Fruit fly (Drosophila melanogaster) whole organism, embryonic: ENCODE data around the gene Sec13.

Source experiments
- Bdp1 ChIP-seq: fragments of 200-800 bp; sonication (Bioruptor generic); optimal IDR thresholded peaks from 3 replicates; lab custom pipeline; 2016; ENCODE audit warnings: missing biosample characterization, missing genetic modification characterization
- Bteb2 ChIP-seq: fragments of 200-800 bp; sonication (Bioruptor generic); optimal IDR thresholded peaks from 2 replicates; lab custom pipeline; 2016; ENCODE audit warnings: missing biosample characterization, missing genetic modification characterization
- CG10462 ChIP-seq: fragments of 200-800 bp; sonication (Bioruptor generic); optimal IDR thresholded peaks from 2 replicates; lab custom pipeline; 2016; ENCODE audit warnings: missing biosample characterization, missing genetic modification characterization
- CG10565 ChIP-seq: fragments of 200-800 bp; sonication (Bioruptor generic); optimal IDR thresholded peaks from 3 replicates; lab custom pipeline; 2016; ENCODE audit warnings: missing biosample characterization, mild to moderate bottlenecking, missing genetic modification characterization
- CG11247 ChIP-seq: fragments of 200-800 bp; sonication (Bioruptor generic); IDR thresholded peaks from 2 replicates; pipeline ENCODE4 v1.3.6; 2022; ENCODE audit warnings: missing biosample characterization, missing genetic modification characterization
- CG11456 ChIP-seq: fragments of 200-800 bp; sonication (Bioruptor generic); IDR thresholded peaks from 3 replicates; pipeline ENCODE4 v1.3.6; 2022; ENCODE audit warnings: missing biosample characterization, missing genetic modification characterization
- CG14667 ChIP-seq: fragments of 200-800 bp; sonication (Bioruptor generic); IDR thresholded peaks from 2 replicates; pipeline ENCODE4 v1.3.6; 2022; ENCODE audit warnings: missing biosample characterization, missing genetic modification characterization
- CG15269 ChIP-seq: fragments of 200-800 bp; sonication (Bioruptor generic); optimal IDR thresholded peaks from 2 replicates; lab custom pipeline; 2018; ENCODE audit warnings: missing biosample characterization, mild to moderate bottlenecking, missing genetic modification characterization, moderate library complexity
- CG17829 ChIP-seq: fragments of 200-800 bp; optimal IDR thresholded peaks from 2 replicates; lab custom pipeline; 2019; ENCODE audit warnings: missing biosample characterization, mild to moderate bottlenecking, missing genetic modification characterization, moderate library complexity
- CG2129 ChIP-seq: fragments of 200-800 bp; sonication (Bioruptor generic); IDR thresholded peaks from 2 replicates; pipeline ENCODE4 v1.3.6; 2022; ENCODE audit warnings: missing biosample characterization, missing genetic modification characterization; ENCODE audit not compliant: partially characterized antibody
- CG3065 ChIP-seq: fragments of 200-800 bp; sonication (Bioruptor generic); optimal IDR thresholded peaks from 2 replicates; lab custom pipeline; 2016; ENCODE audit warnings: missing biosample characterization, missing genetic modification characterization
- CG43689 ChIP-seq: fragments of 200-800 bp; sonication (Bioruptor generic); IDR thresholded peaks from 2 replicates; pipeline ENCODE4 v1.3.6; 2022; ENCODE audit warnings: missing biosample characterization, missing genetic modification characterization
- CG7928 ChIP-seq: fragments of 200-800 bp; sonication (Bioruptor generic); optimal IDR thresholded peaks from 2 replicates; lab custom pipeline; 2017; ENCODE audit warnings: missing biosample characterization, mild to moderate bottlenecking, missing genetic modification characterization
- CG8290 ChIP-seq, 3 experiments: fragments of 200-800 bp; sonication (Bioruptor generic); optimal IDR thresholded peaks; 2 replicates each; lab custom pipeline; 2016 to 2019; ENCODE audit warnings: missing biosample characterization in 3 of 3, missing genetic modification characterization in 3 of 3, mild to moderate bottlenecking in 2 of 3, moderate library complexity in 1 of 3
- CG9797 ChIP-seq: fragments of 200-800 bp; sonication (Bioruptor generic); optimal IDR thresholded peaks from 3 replicates; lab custom pipeline; 2018; ENCODE audit warnings: missing biosample characterization, mild to moderate bottlenecking, missing genetic modification characterization
- CHES-1-like ChIP-seq: fragments of 200-800 bp; sonication (Bioruptor generic); optimal IDR thresholded peaks from 2 replicates; lab custom pipeline; 2016; ENCODE audit warnings: missing biosample characterization, missing genetic modification characterization
- CrebB ChIP-seq: fragments of 200-800 bp; sonication (Bioruptor generic); optimal IDR thresholded peaks from 3 replicates; lab custom pipeline; 2018; ENCODE audit warnings: missing biosample characterization, mild to moderate bottlenecking, missing genetic modification characterization
- D19A ChIP-seq: fragments of 200-800 bp; optimal IDR thresholded peaks from 3 replicates; lab custom pipeline; 2019; ENCODE audit warnings: missing biosample characterization, mild to moderate bottlenecking, missing genetic modification characterization, moderate library complexity
- D19B ChIP-seq: fragments of 200-800 bp; sonication (Bioruptor generic); optimal IDR thresholded peaks from 2 replicates; lab custom pipeline; 2017; ENCODE audit warnings: missing biosample characterization, mild to moderate bottlenecking, missing genetic modification characterization
- Dip2 ChIP-seq: fragments of 200-800 bp; sonication (Bioruptor generic); IDR thresholded peaks from 2 replicates; pipeline ENCODE4 v1.3.6; 2022; ENCODE audit warnings: missing biosample characterization, missing genetic modification characterization
- HHEX ChIP-seq: fragments of 200-800 bp; sonication (Bioruptor generic); optimal IDR thresholded peaks from 3 replicates; lab custom pipeline; 2017; ENCODE audit warnings: missing biosample characterization, mild to moderate bottlenecking, missing genetic modification characterization, missing genetic modification reagents
- HLH54F ChIP-seq: fragments of 200-800 bp; sonication (Bioruptor generic); optimal IDR thresholded peaks from 3 replicates; lab custom pipeline; 2016; ENCODE audit warnings: missing biosample characterization, missing genetic modification characterization
- Lim3 ChIP-seq: fragments of 200-800 bp; sonication (Bioruptor generic); IDR thresholded peaks from 2 replicates; pipeline ENCODE4 v1.3.6; 2022; ENCODE audit warnings: missing biosample characterization, missing genetic modification characterization
- MESR4 ChIP-seq: fragments of 200-800 bp; sonication (Bioruptor generic); optimal IDR thresholded peaks from 2 replicates; lab custom pipeline; 2018; ENCODE audit warnings: missing biosample characterization, mild to moderate bottlenecking, missing genetic modification characterization, moderate library complexity
- Mad ChIP-seq: fragments of 200-800 bp; sonication (Bioruptor generic); optimal IDR thresholded peaks from 2 replicates; lab custom pipeline; 2016; ENCODE audit warnings: missing biosample characterization, missing genetic modification characterization
- Nf-YB ChIP-seq: fragments of 200-800 bp; sonication (Bioruptor generic); optimal IDR thresholded peaks from 3 replicates; lab custom pipeline; 2019; ENCODE audit warnings: missing biosample characterization, mild to moderate bottlenecking, missing genetic modification characterization, moderate library complexity
- Sox100B ChIP-seq: fragments of 200-800 bp; sonication (Bioruptor generic); optimal IDR thresholded peaks from 3 replicates; lab custom pipeline; 2018; ENCODE audit warnings: missing biosample characterization, mild to moderate bottlenecking, missing genetic modification characterization
- Spps ChIP-seq: fragments of 200-800 bp; sonication (Bioruptor generic); optimal IDR thresholded peaks from 2 replicates; lab custom pipeline; 2018; ENCODE audit warnings: missing biosample characterization, mild to moderate bottlenecking, missing genetic modification characterization
- amos ChIP-seq: fragments of 200-800 bp; sonication (Bioruptor generic); IDR thresholded peaks from 2 replicates; pipeline ENCODE4 v1.3.6; 2022; ENCODE audit warnings: missing biosample characterization, missing genetic modification characterization; ENCODE audit not compliant: partially characterized antibody
- chif ChIP-seq, 2 experiments: fragments of 200-800 bp; sonication (Bioruptor generic); optimal IDR thresholded peaks; 3 replicates each; lab custom pipeline; 2016; ENCODE audit warnings: missing biosample characterization in 2 of 2, missing genetic modification characterization in 2 of 2
- dm ChIP-seq: fragments of 200-800 bp; sonication (Bioruptor generic); optimal IDR thresholded peaks from 3 replicates; lab custom pipeline; 2016; ENCODE audit warnings: missing biosample characterization, missing genetic modification characterization
- exex ChIP-seq: fragments of 200-800 bp; sonication (Bioruptor generic); optimal IDR thresholded peaks from 4 replicates; lab custom pipeline; 2018; ENCODE audit warnings: missing biosample characterization, mild to moderate bottlenecking, missing genetic modification characterization, moderate library complexity
- fru ChIP-seq: fragments of >200 bp; optimal IDR thresholded peaks from 2 replicates; lab custom pipeline; 2017
- h ChIP-seq: fragments of >200 bp; optimal IDR thresholded peaks from 2 replicates; lab custom pipeline; 2017
- jing ChIP-seq: fragments of 200-800 bp; sonication (Bioruptor generic); optimal IDR thresholded peaks from 2 replicates; lab custom pipeline; 2018; ENCODE audit warnings: missing biosample characterization, mild to moderate bottlenecking, missing genetic modification characterization
- ken ChIP-seq: fragments of 200-800 bp; sonication (Bioruptor generic); IDR thresholded peaks from 3 replicates; pipeline ENCODE4 v1.3.6; 2022; ENCODE audit warnings: missing biosample characterization, missing genetic modification characterization
- lbe ChIP-seq: fragments of 200-800 bp; sonication (Bioruptor generic); optimal IDR thresholded peaks from 2 replicates; lab custom pipeline; 2016; ENCODE audit warnings: missing biosample characterization, mild to moderate bottlenecking, missing genetic modification characterization
- lmd ChIP-seq: fragments of 200-800 bp; sonication (Bioruptor generic); IDR thresholded peaks from 2 replicates; pipeline ENCODE4 v1.3.6; 2022; ENCODE audit warnings: missing biosample characterization, missing genetic modification characterization
- org-1 ChIP-seq: fragments of 200-800 bp; sonication (Bioruptor generic); optimal IDR thresholded peaks from 2 replicates; lab custom pipeline; 2017; ENCODE audit warnings: missing biosample characterization, missing genetic modification characterization
- peb ChIP-seq: fragments of 200-800 bp; sonication (Bioruptor generic); IDR thresholded peaks from 2 replicates; pipeline ENCODE4 v1.3.6; 2022; ENCODE audit warnings: missing biosample characterization, missing genetic modification characterization
- pho ChIP-seq: fragments of 200-800 bp; sonication (Bioruptor generic); optimal IDR thresholded peaks from 2 replicates; lab custom pipeline; 2016; ENCODE audit warnings: missing biosample characterization, missing genetic modification characterization
- prd ChIP-seq, 3 experiments: fragments of >200 bp in 2 of 3; fragments of 200-800 bp in 1 of 3; sonication (Bioruptor generic) in 1 of 3; optimal IDR thresholded peaks in 2 of 3; IDR thresholded peaks in 1 of 3; 2 replicates in 2 of 3; 3 replicates in 1 of 3; pipeline versions ENCODE4 v1.3.6 to Lab custom; 2017 to 2022; ENCODE audit warnings: missing biosample characterization in 1 of 3, missing genetic modification characterization in 1 of 3
- pum ChIP-seq: fragments of 200-800 bp; sonication (Bioruptor generic); optimal IDR thresholded peaks from 2 replicates; lab custom pipeline; 2016; ENCODE audit warnings: missing biosample characterization, missing genetic modification characterization
- ranshi ChIP-seq: fragments of 200-800 bp; sonication (Bioruptor generic); IDR thresholded peaks from 2 replicates; pipeline ENCODE4 v1.3.6; 2022; ENCODE audit warnings: missing biosample characterization, missing genetic modification characterization
- ro ChIP-seq: fragments of 200-800 bp; sonication (Bioruptor generic); IDR thresholded peaks from 2 replicates; pipeline ENCODE4 v1.3.6; 2022; ENCODE audit warnings: missing biosample characterization, missing genetic modification characterization
- schlank ChIP-seq: fragments of 200-800 bp; sonication (Bioruptor generic); optimal IDR thresholded peaks from 2 replicates; lab custom pipeline; 2018; ENCODE audit warnings: missing biosample characterization, mild to moderate bottlenecking, missing genetic modification characterization
- sisA ChIP-seq: fragments of 200-800 bp; sonication (Bioruptor generic); IDR thresholded peaks from 2 replicates; pipeline ENCODE4 v1.3.6; 2022; ENCODE audit warnings: missing biosample characterization, missing genetic modification characterization
- slou ChIP-seq: fragments of 200-800 bp; sonication (Bioruptor generic); optimal IDR thresholded peaks from 3 replicates; lab custom pipeline; 2016; ENCODE audit warnings: missing biosample characterization, missing genetic modification characterization
- ssp ChIP-seq: fragments of 200-800 bp; sonication (Bioruptor generic); IDR thresholded peaks from 2 replicates; pipeline ENCODE4 v1.3.6; 2022; ENCODE audit warnings: missing biosample characterization, missing genetic modification characterization
- vnd ChIP-seq: fragments of 200-800 bp; sonication (Bioruptor generic); IDR thresholded peaks from 3 replicates; pipeline ENCODE4 v1.3.6; 2022; ENCODE audit warnings: missing biosample characterization, missing genetic modification characterization; ENCODE audit not compliant: partially characterized antibody
- zfh1 ChIP-seq: fragments of 200-800 bp; sonication (Bioruptor generic); IDR thresholded peaks from 3 replicates; pipeline ENCODE4 v1.3.6; 2022; ENCODE audit warnings: missing biosample characterization, missing genetic modification characterization

Sec13 gene

DNA sequence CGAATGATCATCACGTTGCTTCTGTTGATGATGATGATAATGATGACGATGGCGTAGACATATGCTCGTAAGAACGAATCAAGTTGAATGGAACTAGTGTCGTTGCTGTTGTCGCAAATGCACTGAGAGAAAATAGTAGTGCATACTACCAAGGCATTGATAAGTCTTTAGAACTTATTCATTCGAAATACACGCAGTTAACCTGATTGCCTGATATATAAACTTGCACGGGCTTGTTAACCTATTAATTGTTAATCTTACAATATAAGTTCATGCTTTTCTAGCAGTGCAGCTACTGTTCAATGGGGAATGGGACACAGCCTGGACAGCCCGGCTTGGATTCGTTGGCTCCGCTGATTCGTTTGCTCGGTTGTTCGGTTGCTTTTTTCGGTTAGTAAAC, 29.8 kb upstream of the Sec13 start (continued):
- TF ChIP-seq CG14667 (GFP tag; lab: Robert Waterston, UW) (peak; percentile 71; the same call in 1 of the 2 replicates), CG11247 (GFP tag; lab: Robert Waterston, UW) (peak; percentile 75), CG11456 (GFP tag; lab: Robert Waterston, UW) (peak; percentile 76), CHES-1-like (peak; percentile 74), HHEX (peak; percentile 73), CG15269 (peak; percentile 82), org-1 (GFP tag; lab: Kevin White, UChicago) (peak; percentile 85), pho (peak; percentile 73), slou (peak; percentile 54), HLH54F (GFP tag; lab: Kevin White, UChicago) (peak; percentile 74), Mad (GFP tag; lab: Kevin White, UChicago) (peak; percentile 75), Bdp1 (GFP tag; lab: Kevin White, UChicago) (peak; percentile 74), lbe (GFP tag; lab: Kevin White, UChicago) (no peak), ro (GFP tag; lab: Robert Waterston, UW) (no peak), CG2129 (GFP tag; lab: Robert Waterston, UW) (no peak), CG43689 (GFP tag; lab: Robert Waterston, UW) (no peak), h (no peak), exex (no peak), prd (optimal IDR thresholded peaks at IDR 0.05; lab: Kevin White, UChicago) (no peak), prd (GFP tag; IDR thresholded peaks at IDR 0.05; lab: Robert Waterston, UW) (peak; percentile 87), Bteb2 (GFP tag; lab: Kevin White, UChicago) (peak; percentile 70), ranshi (peak; percentile 79; the same call in 1 of the 2 replicates), Dip2 (GFP tag; lab: Robert Waterston, UW) (no peak), ssp (GFP tag; lab: Robert Waterston, UW) (peak; percentile 69), Sox100B (GFP tag; lab: Kevin White, UChicago) (peak; percentile 72), lmd (GFP tag; lab: Robert Waterston, UW) (peak; percentile 86), MESR4 (GFP tag; lab: Kevin White, UChicago) (peak; percentile 34), CG10565 (GFP tag; lab: Kevin White, UChicago) (peak; percentile 35), CG17829 (peak; percentile 91), zfh1 (GFP tag; lab: Robert Waterston, UW) (peak; percentile 89), CG10462 (peak; percentile 76), chif (GFP tag; optimal IDR thresholded peaks at IDR 0.05; lab: Kevin White, UChicago) (peak; percentile 88 to 93), CG9797 (GFP tag; lab: Kevin White, UChicago) (peak; percentile 5), dm (GFP tag; lab: Kevin White, UChicago) (peak; percentile 79), fru (lab: Kevin White, UChicago) (no peak), CrebB (peak; percentile 79), sisA (GFP tag; lab: Robert Waterston, UW) (peak; percentile 80), jing (GFP tag; lab: Kevin White, UChicago) (peak; percentile 84), peb (GFP tag; lab: Robert Waterston, UW) (peak; percentile 63; the same call in 1 of the 2 replicates), Spps (tag; lab: Kevin White, UChicago) (peak; percentile 84), amos (GFP tag; lab: Robert Waterston, UW) (no peak), Nf-YB (GFP tag; lab: Kevin White, UChicago) (peak; percentile 77), vnd (no peak), D19A (tag; lab: Kevin White, UChicago) (peak; percentile 79), CG8290 (GFP tag; optimal IDR thresholded peaks at IDR 0.05; lab: Kevin White, UChicago) (peak; percentile 78), CG8290 (tag; optimal IDR thresholded peaks at IDR 0.05; lab: Kevin White, UChicago) (peak; percentile 13 to 96), Lim3 (no peak; the same call in 1 of the 2 replicates), CG7928 (GFP tag; lab: Kevin White, UChicago) (peak; percentile 25), CG3065 (peak; percentile 76), pum (GFP tag; lab: Kevin White, UChicago) (peak; percentile 90), D19B (GFP tag; lab: Kevin White, UChicago) (peak; percentile 58), schlank (tag; lab: Kevin White, UChicago) (peak; percentile 68), ken (GFP tag; lab: Robert Waterston, UW) (peak; percentile 80)
